Fruit fly (Drosophila melanogaster): ENCODE data around the gene Ude.
A peak's percentile ranks its signal among the peaks of the same experiment; 100 is the strongest.

The Ude gene

DNA sequence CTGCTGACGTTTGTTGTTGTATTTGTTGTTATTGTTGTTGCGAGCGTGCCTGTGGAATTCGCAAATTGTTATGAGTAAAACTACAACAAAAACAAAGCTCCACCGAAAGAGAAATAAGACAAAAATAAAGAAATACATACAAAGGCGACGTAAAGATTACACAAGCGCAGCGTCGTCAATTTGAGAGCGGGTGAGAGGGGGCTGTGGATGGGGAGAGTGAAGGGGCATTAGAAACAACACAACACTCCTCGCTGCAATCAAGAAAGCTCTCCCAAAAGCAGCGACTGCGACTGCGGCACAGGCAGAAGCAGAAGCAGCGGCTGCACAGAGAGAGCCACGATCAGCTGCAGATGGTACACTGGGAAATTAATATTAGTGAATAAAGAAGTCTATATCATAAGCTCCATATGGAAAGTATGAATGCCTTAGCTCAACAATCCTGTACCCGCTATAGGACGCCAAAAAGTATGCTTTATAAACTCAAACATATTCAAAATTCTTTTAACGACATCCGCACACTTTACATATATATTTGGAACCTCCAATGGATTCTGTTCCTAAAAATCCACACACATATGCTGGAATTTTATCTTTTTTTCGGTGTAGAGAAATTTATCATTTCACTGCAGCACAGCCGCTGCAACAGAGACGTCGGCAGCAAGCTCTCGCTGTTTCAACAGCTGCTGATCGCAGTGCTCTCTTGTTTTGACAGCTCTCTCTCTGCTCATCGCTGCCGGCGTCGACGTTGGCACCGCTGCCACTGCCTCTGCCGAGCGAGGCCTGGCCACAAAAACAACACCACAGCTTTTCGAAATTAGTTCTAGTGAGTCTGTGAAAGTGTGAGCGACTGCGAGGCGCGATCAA is 30.7 kb downstream of the Ude start, which contains the start of gene CG13631 (continued):
- TF ChIP-seq CG11504 (tag; optimal IDR thresholded peaks at IDR 0.05) (peak; percentile 96), CG6654 (GFP tag; optimal IDR thresholded peaks at IDR 0.05) (peak; percentile 87), CG31388 (GFP tag; optimal IDR thresholded peaks at IDR 0.05) (peak; percentile 90), CG31441 (GFP tag; IDR thresholded peaks at IDR 0.05) (peak; percentile 97), vnd (GFP tag; IDR thresholded peaks at IDR 0.05; ENCODE audit: partially characterized antibody) (no peak), CG10209 (GFP tag; optimal IDR thresholded peaks at IDR 0.05) (peak; percentile 93), Max (GFP tag; optimal IDR thresholded peaks at IDR 0.05) (peak; percentile 91), Sox100B (GFP tag; optimal IDR thresholded peaks at IDR 0.05) (peak; percentile 97), ash1 (GFP tag; optimal IDR thresholded peaks at IDR 0.05) (no peak), CG11560 (tag; IDR thresholded peaks at IDR 0.05) (peak; percentile 64; the same call in 2 of the 3 replicates), CG12236 (GFP tag; optimal IDR thresholded peaks at IDR 0.05) (peak; percentile 93), sug (tag; optimal IDR thresholded peaks at IDR 0.05) (peak; percentile 71), aop (GFP tag; IDR thresholded peaks at IDR 0.05) (peak; percentile 76; the same call in 1 of the 2 replicates), ems (GFP tag; optimal IDR thresholded peaks at IDR 0.05) (peak; percentile 92), wdn (GFP tag; IDR thresholded peaks at IDR 0.05) (0 out of 2 replicates have a peak, but pooled peaks have one; percentile 51), ranshi (GFP tag; IDR thresholded peaks at IDR 0.05) (peak; percentile 86), E2f1 (GFP tag; IDR thresholded peaks at IDR 0.05) (peak; percentile 91), CG3407 (GFP tag; optimal IDR thresholded peaks at IDR 0.05) (peak; percentile 95), otp (GFP tag; IDR thresholded peaks at IDR 0.05) (peak; percentile 83), CG8388 (GFP tag; optimal IDR thresholded peaks at IDR 0.05) (peak; percentile 96), sens-2 (GFP tag; IDR thresholded peaks at IDR 0.05) (peak; percentile 88), H15 (GFP tag; IDR thresholded peaks at IDR 0.05) (peak; percentile 91), Tbp (GFP tag; optimal IDR thresholded peaks at IDR 0.05) (no peak), D (optimal IDR thresholded peaks at IDR 0.05) (no peak), D (GFP tag; optimal IDR thresholded peaks at IDR 0.05) (peak; percentile 98), B-H2 (GFP tag; optimal IDR thresholded peaks at IDR 0.05) (no peak), CG11398 (GFP tag; optimal IDR thresholded peaks at IDR 0.05) (peak; percentile 88), Ptx1 (GFP tag; IDR thresholded peaks at IDR 0.05) (peak; percentile 94), CHES-1-like (GFP tag; optimal IDR thresholded peaks at IDR 0.05) (peak; percentile 84), jumu (GFP tag; optimal IDR thresholded peaks at IDR 0.05) (peak; percentile 95), hkb (optimal IDR thresholded peaks at IDR 0.05) (no peak), hkb (GFP tag; IDR thresholded peaks at IDR 0.05) (peak; percentile 93), insv (GFP tag; optimal IDR thresholded peaks at IDR 0.05) (peak in 1 of 2 experiments; percentile 27), Blimp-1 (GFP tag; optimal IDR thresholded peaks at IDR 0.05) (peak; percentile 96), fu2 (GFP tag; optimal IDR thresholded peaks at IDR 0.05) (peak; percentile 64), tgo (GFP tag; IDR thresholded peaks at IDR 0.05) (peak; percentile 88), ken (GFP tag; IDR thresholded peaks at IDR 0.05) (peak; percentile 96), Gug (GFP tag; IDR thresholded peaks at IDR 0.05) (peak; percentile 88; the same call in 3 of the 4 replicates), Bdp1 (GFP tag; optimal IDR thresholded peaks at IDR 0.05) (peak; percentile 86), CG15601 (tag; optimal IDR thresholded peaks at IDR 0.05) (peak; percentile 97), Hmx (GFP tag; optimal IDR thresholded peaks at IDR 0.05) (peak; percentile 59), cas (GFP tag; IDR thresholded peaks at IDR 0.05) (0 out of 2 replicates have a peak, but pooled peaks have one; percentile 36), dmrt99B (tag; optimal IDR thresholded peaks at IDR 0.05) (peak; percentile 98), CG13894 (tag; optimal IDR thresholded peaks at IDR 0.05) (no peak), unc-4 (GFP tag; IDR thresholded peaks at IDR 0.05; ENCODE audit: partially characterized antibody) (no peak), Bteb2 (GFP tag; optimal IDR thresholded peaks at IDR 0.05) (peak; percentile 85), CG14965 (GFP tag; optimal IDR thresholded peaks at IDR 0.05; ENCODE audit: borderline replicate concordance) (peak; percentile 70), BtbVII (GFP tag; optimal IDR thresholded peaks at IDR 0.05) (peak; percentile 83), CG6791 (GFP tag; IDR thresholded peaks at IDR 0.05; ENCODE audit: partially characterized antibody) (no peak)

All from whole organism, embryonic.